Fruit fly (Drosophila melanogaster) whole organism, prepupa: ENCODE data around the gene GlyRS.

Source experiments
- CG4318 ChIP-seq: fragments of 200-800 bp; sonication (Bioruptor generic); optimal IDR thresholded peaks from 3 replicates; lab custom pipeline; 2017; ENCODE audit warnings: missing biosample characterization, mild to moderate bottlenecking, missing genetic modification characterization
- CG8319 ChIP-seq: fragments of 200-800 bp; sonication (Bioruptor generic); optimal IDR thresholded peaks from 3 replicates; lab custom pipeline; 2016; ENCODE audit warnings: missing biosample characterization, missing genetic modification characterization
- Hr39 ChIP-seq: fragments of 200-800 bp; sonication (Bioruptor generic); optimal IDR thresholded peaks from 2 replicates; lab custom pipeline; 2016; ENCODE audit warnings: missing biosample characterization, missing genetic modification characterization
- Hr4 ChIP-seq: fragments of 200-800 bp; sonication (Bioruptor generic); optimal IDR thresholded peaks from 3 replicates; lab custom pipeline; 2016; ENCODE audit warnings: missing biosample characterization, missing genetic modification characterization
- Lpt ChIP-seq: fragments of 200-800 bp; sonication (Bioruptor generic); optimal IDR thresholded peaks from 3 replicates; lab custom pipeline; 2016; ENCODE audit warnings: missing biosample characterization, missing genetic modification characterization
- OdsH ChIP-seq: fragments of 200-800 bp; sonication (Bioruptor generic); optimal IDR thresholded peaks from 3 replicates; lab custom pipeline; 2016; ENCODE audit warnings: missing biosample characterization, missing genetic modification characterization
- esn ChIP-seq: fragments of 200-800 bp; sonication (Bioruptor generic); optimal IDR thresholded peaks from 2 replicates; lab custom pipeline; 2016; ENCODE audit warnings: missing biosample characterization, mild to moderate bottlenecking, missing genetic modification characterization, moderate library complexity
- fd59A ChIP-seq: fragments of 200-800 bp; sonication (Bioruptor generic); optimal IDR thresholded peaks from 2 replicates; lab custom pipeline; 2017; ENCODE audit warnings: missing biosample characterization, mild to moderate bottlenecking, missing genetic modification characterization, missing genetic modification reagents

- no peak for TF ChIP-seq CG4318
- TF ChIP-seq esn (GFP tag; lab: Kevin White, UChicago), result no peak
- no peak for TF ChIP-seq OdsH
- no peak for TF ChIP-seq fd59A
- no peak for TF ChIP-seq Hr39 (GFP tag; lab: Kevin White, UChicago)
- TF ChIP-seq CG8319 (GFP tag; lab: Kevin White, UChicago), result no peak
- TF ChIP-seq Lpt (GFP tag; lab: Kevin White, UChicago), result no peak
- no peak for TF ChIP-seq Hr4 (GFP tag; lab: Kevin White, UChicago)
Measured at dm6 chr3L:15061605-15062004, 33.3 kb upstream of the GlyRS start, which contains the start of gene CG13460.
